Worm (Caenorhabditis elegans) whole organism, L1 larva: ENCODE data around the gene clec-240.

Experiments
- ama-1 ChIP-seq: fragments of 150-350 bp; optimal IDR thresholded peaks from 2 replicates; lab custom pipeline; 2014
- egl-27 ChIP-seq, 2 experiments: fragments of 150-350 bp in 1 of 2; sonication (generic microtip); optimal IDR thresholded peaks; 3 replicates each; lab custom pipeline; 2017 to 2018; ENCODE audit warnings: missing biosample characterization in 2 of 2, missing genetic modification characterization in 2 of 2, missing genetic modification reagents in 2 of 2
- fkh-4 ChIP-seq: sonication (generic microtip); optimal IDR thresholded peaks from 2 replicates; lab custom pipeline; 2016; ENCODE audit warnings: missing compliant biosample characterization, missing genetic modification characterization, borderline replicate concordance
- lin-13 ChIP-seq: fragments of 150-350 bp; optimal IDR thresholded peaks from 2 replicates; lab custom pipeline; 2014; ENCODE audit warnings: missing biosample characterization, missing genetic modification reagents, missing genetic modification characterization
- lin-39 ChIP-seq: fragments of 150-350 bp; optimal IDR thresholded peaks from 2 replicates; lab custom pipeline; 2014; ENCODE audit warnings: missing biosample characterization, missing genetic modification reagents, missing genetic modification characterization
- lir-3 ChIP-seq: sonication (generic microtip); optimal IDR thresholded peaks from 2 replicates; lab custom pipeline; 2016; ENCODE audit warnings: mild to moderate bottlenecking, missing genetic modification characterization, moderate library complexity, missing compliant biosample characterization; ENCODE audit not compliant: poor library complexity
- mdl-1 ChIP-seq, 2 experiments: fragments of 150-350 bp; optimal IDR thresholded peaks; 2 replicates each; lab custom pipeline; 2014 to 2017; ENCODE audit warnings: missing biosample characterization in 2 of 2, missing genetic modification characterization in 2 of 2, inconsistent platforms in 1 of 2
- nhr-237 ChIP-seq: fragments of 150-350 bp; optimal IDR thresholded peaks from 2 replicates; lab custom pipeline; 2014; ENCODE audit warnings: missing biosample characterization, missing genetic modification characterization
- tbx-2 ChIP-seq: sonication (generic microtip); optimal IDR thresholded peaks from 2 replicates; lab custom pipeline; 2016; ENCODE audit warnings: missing genetic modification characterization, missing compliant biosample characterization

ce11 chrV:17059987-17060386, 50.2 kb downstream of the clec-240 start, which contains the start of gene sri-66:
- TF ChIP-seq lin-39 (tag; lab: Kevin White, UChicago), result no peak
- no peak for TF ChIP-seq lin-13 (GFP tag; lab: Kevin White, UChicago)
- no peak for TF ChIP-seq fkh-4 (tag; lab: Kevin White, UChicago)
- TF ChIP-seq egl-27 (tag; optimal IDR thresholded peaks at IDR 0.05; lab: Kevin White, UChicago), result no peak
- TF ChIP-seq tbx-2 (tag; lab: Kevin White, UChicago), result no peak
- no peak for TF ChIP-seq nhr-237 (tag; lab: Kevin White, UChicago)
- no peak for TF ChIP-seq lir-3 (tag; lab: Kevin White, UChicago)
- TF ChIP-seq ama-1 (lab: Kevin White, UChicago), result no peak
- no peak for TF ChIP-seq mdl-1 (tag; optimal IDR thresholded peaks at IDR 0.05; lab: Kevin White, UChicago)
